Fruit fly (Drosophila melanogaster) whole organism, embryonic: ENCODE results near the gene CG6006.

ENCODE experiments used
- CG11695 ChIP-seq: fragments of 200-800 bp; sonication (Bioruptor generic); IDR thresholded peaks from 3 replicates; pipeline ENCODE4 v1.3.6; 2022; ENCODE audit warnings: missing biosample characterization, missing genetic modification characterization
- CG13894 ChIP-seq: fragments of 200-800 bp; sonication (Bioruptor generic); optimal IDR thresholded peaks from 3 replicates; lab custom pipeline; 2018; ENCODE audit warnings: missing biosample characterization, mild to moderate bottlenecking, missing genetic modification characterization, moderate library complexity
- CG18011 ChIP-seq: fragments of 200-800 bp; sonication (Bioruptor generic); optimal IDR thresholded peaks from 2 replicates; lab custom pipeline; 2017; ENCODE audit warnings: missing biosample characterization, missing genetic modification characterization, mild to moderate bottlenecking, moderate library complexity, missing genotype
- CG2116 ChIP-seq: fragments of 200-800 bp; sonication (Bioruptor generic); optimal IDR thresholded peaks from 3 replicates; lab custom pipeline; 2018; ENCODE audit warnings: missing biosample characterization, mild to moderate bottlenecking, missing genetic modification characterization
- CG3407 ChIP-seq: fragments of 200-800 bp; sonication (Bioruptor generic); optimal IDR thresholded peaks from 2 replicates; lab custom pipeline; 2018; ENCODE audit warnings: missing biosample characterization, mild to moderate bottlenecking, missing genetic modification characterization
- CG6765 ChIP-seq: fragments of 200-800 bp; sonication (Bioruptor generic); optimal IDR thresholded peaks from 3 replicates; lab custom pipeline; 2017; ENCODE audit warnings: missing biosample characterization, mild to moderate bottlenecking, missing genetic modification characterization
- CG6791 ChIP-seq: fragments of 200-800 bp; sonication (Bioruptor generic); IDR thresholded peaks from 3 replicates; pipeline ENCODE4 v1.3.6; 2022; ENCODE audit warnings: missing biosample characterization, missing genetic modification characterization; ENCODE audit not compliant: partially characterized antibody
- Camta ChIP-seq: fragments of 200-800 bp; sonication (Bioruptor generic); optimal IDR thresholded peaks from 2 replicates; lab custom pipeline; 2016; ENCODE audit warnings: missing biosample characterization, missing genetic modification characterization
- Dad ChIP-seq: fragments of 200-800 bp; sonication (Bioruptor generic); optimal IDR thresholded peaks from 3 replicates; lab custom pipeline; 2016; ENCODE audit warnings: missing biosample characterization, missing genetic modification characterization
- Ets65A ChIP-seq: fragments of 200-800 bp; sonication (Bioruptor generic); peaks from one replicate; lab custom pipeline; 2016; ENCODE audit warnings: missing biosample characterization, missing genetic modification characterization
- Hr39 ChIP-seq: fragments of >200 bp; optimal IDR thresholded peaks from 2 replicates; lab custom pipeline; 2017
- Med ChIP-seq: fragments of 200-800 bp; sonication (Bioruptor generic); peaks from one replicate; lab custom pipeline; 2016; ENCODE audit warnings: missing biosample characterization, missing genetic modification characterization, mild to moderate bottlenecking, inconsistent platforms, moderate library complexity
- ci ChIP-seq: fragments of 200-800 bp; sonication (Bioruptor generic); IDR thresholded peaks from 3 replicates; pipeline ENCODE4 v1.3.6; 2022; ENCODE audit warnings: missing biosample characterization, missing genetic modification characterization
- crol ChIP-seq: fragments of 200-800 bp; sonication (Bioruptor generic); IDR thresholded peaks from 2 replicates; pipeline ENCODE4 v1.3.6; 2022; ENCODE audit warnings: missing biosample characterization, missing genetic modification characterization
- dysf ChIP-seq: fragments of 200-800 bp; sonication (Bioruptor generic); IDR thresholded peaks from 3 replicates; pipeline ENCODE4 v1.3.6; 2022; ENCODE audit warnings: missing biosample characterization, missing genetic modification characterization
- gsb ChIP-seq: fragments of 200-800 bp; sonication (Bioruptor generic); IDR thresholded peaks from 2 replicates; pipeline ENCODE4 v1.3.6; 2022; ENCODE audit warnings: missing biosample characterization, missing genetic modification characterization
- ken ChIP-seq: fragments of 200-800 bp; sonication (Bioruptor generic); IDR thresholded peaks from 3 replicates; pipeline ENCODE4 v1.3.6; 2022; ENCODE audit warnings: missing biosample characterization, missing genetic modification characterization
- lab ChIP-seq: fragments of 200-800 bp; sonication (Bioruptor generic); optimal IDR thresholded peaks from 3 replicates; lab custom pipeline; 2017; ENCODE audit warnings: missing biosample characterization, missing genetic modification characterization, mild to moderate bottlenecking, moderate library complexity, missing genetic modification reagents
- lbe ChIP-seq: fragments of 200-800 bp; sonication (Bioruptor generic); optimal IDR thresholded peaks from 2 replicates; lab custom pipeline; 2016; ENCODE audit warnings: missing biosample characterization, mild to moderate bottlenecking, missing genetic modification characterization
- lmd ChIP-seq: fragments of 200-800 bp; sonication (Bioruptor generic); IDR thresholded peaks from 2 replicates; pipeline ENCODE4 v1.3.6; 2022; ENCODE audit warnings: missing biosample characterization, missing genetic modification characterization
- p53 ChIP-seq: fragments of 200-800 bp; sonication (Bioruptor generic); optimal IDR thresholded peaks from 2 replicates; lab custom pipeline; 2016; ENCODE audit warnings: missing biosample characterization, missing genetic modification characterization
- pan ChIP-seq, 4 experiments: fragments of >200 bp in 3 of 4; fragments of 200-800 bp in 1 of 4; sonication (Bioruptor generic) in 1 of 4; optimal IDR thresholded peaks in 3 of 4; IDR thresholded peaks in 1 of 4; 2 replicates each; pipeline versions ENCODE4 v1.3.6 to Lab custom; 2017 to 2022; ENCODE audit warnings: missing biosample characterization in 2 of 4, missing genetic modification characterization in 2 of 4, mixed read lengths in 1 of 4
- pnt ChIP-seq: fragments of 200-800 bp; sonication (Bioruptor generic); optimal IDR thresholded peaks from 3 replicates; lab custom pipeline; 2016; ENCODE audit warnings: missing biosample characterization, missing genetic modification characterization
- repo ChIP-seq: fragments of 200-800 bp; sonication (Bioruptor generic); optimal IDR thresholded peaks from 2 replicates; lab custom pipeline; 2016; ENCODE audit warnings: missing biosample characterization, missing genetic modification characterization
- run ChIP-seq: fragments of 200-800 bp; sonication (Bioruptor generic); optimal IDR thresholded peaks from 3 replicates; lab custom pipeline; 2018; ENCODE audit warnings: missing biosample characterization, mild to moderate bottlenecking, missing genetic modification characterization

The CG6006 gene

dm6 chr3R:16220854-16221253, 66.1 kb downstream of the CG6006 start:
- TF ChIP-seq ken (GFP tag; lab: Robert Waterston, UW) (0 out of 3 replicates have a peak, but pooled peaks have one; percentile 6), CG13894 (tag; lab: Kevin White, UChicago) (peak; percentile 84), lmd (GFP tag; lab: Robert Waterston, UW) (0 out of 2 replicates have a peak, but pooled peaks have one; percentile 13), Ets65A (peak; percentile 93), pnt (GFP tag; lab: Kevin White, UChicago) (no peak), Camta (GFP tag; lab: Kevin White, UChicago) (no peak), CG3407 (GFP tag; lab: Kevin White, UChicago) (no peak), lab (peak; percentile 7), crol (GFP tag; lab: Robert Waterston, UW) (peak; percentile 32; the same call in 1 of the 2 replicates), p53 (GFP tag; lab: Kevin White, UChicago) (no peak), lbe (no peak), CG11695 (no peak), gsb (GFP tag; lab: Robert Waterston, UW) (no peak), Hr39 (lab: Kevin White, UChicago) (no peak), run (tag; lab: Kevin White, UChicago) (no peak), Dad (GFP tag; lab: Kevin White, UChicago) (no peak), dysf (GFP tag; lab: Robert Waterston, UW) (peak; percentile 6; the same call in 1 of the 3 replicates), repo (GFP tag; lab: Kevin White, UChicago) (no peak), CG18011 (GFP tag; lab: Kevin White, UChicago) (no peak), CG2116 (no peak), ci (GFP tag; lab: Robert Waterston, UW) (no peak), pan (optimal IDR thresholded peaks at IDR 0.05; lab: Kevin White, UChicago) (no peak), pan (GFP tag; optimal IDR thresholded peaks at IDR 0.05 in 1 of 2, IDR thresholded peaks at IDR 0.05 in 1 of 2) (no peak), CG6765 (GFP tag; lab: Kevin White, UChicago) (peak; percentile 14), Med (GFP tag; lab: Kevin White, UChicago) (peak; percentile 48), CG6791 (GFP tag; lab: Robert Waterston, UW) (no peak)
